Fruit fly (Drosophila melanogaster): ENCODE results near the gene CG42846.
A peak's percentile ranks its signal among the peaks of the same experiment; 100 is the strongest.

CG42846 gene

dm6 chr3L:262724-263177 is 31.3 kb upstream of the CG42846 start (continued):
- TF ChIP-seq CG15073 (GFP tag; optimal IDR thresholded peaks at IDR 0.05): no peak
- 0 out of 2 replicates have a peak, but pooled peaks have one; percentile 7 for TF ChIP-seq Adf1 (GFP tag; IDR thresholded peaks at IDR 0.05)
- TF ChIP-seq CG12659 (GFP tag; optimal IDR thresholded peaks at IDR 0.05): peak; percentile 34
- no peak for TF ChIP-seq lbe (GFP tag; optimal IDR thresholded peaks at IDR 0.05)
- no peak for TF ChIP-seq CG17186 (GFP tag; optimal IDR thresholded peaks at IDR 0.05)
- no peak for TF ChIP-seq chif (GFP tag; optimal IDR thresholded peaks at IDR 0.05)
- TF ChIP-seq gsb-n (tag; optimal IDR thresholded peaks at IDR 0.05): no peak
- TF ChIP-seq lab (GFP tag; optimal IDR thresholded peaks at IDR 0.05): no peak
- peak; percentile 6 for TF ChIP-seq CG6854 (GFP tag; optimal IDR thresholded peaks at IDR 0.05)
- no peak for TF ChIP-seq CG11696 (GFP tag; IDR thresholded peaks at IDR 0.05)
- TF ChIP-seq CG15011 (GFP tag; optimal IDR thresholded peaks at IDR 0.05): no peak
- no peak for TF ChIP-seq CG30431 (GFP tag; optimal IDR thresholded peaks at IDR 0.05)
- no peak for TF ChIP-seq gro (GFP tag; optimal IDR thresholded peaks at IDR 0.05)
- no peak for TF ChIP-seq Ssrp (tag; optimal IDR thresholded peaks at IDR 0.05)
- peak; percentile 28 for TF ChIP-seq CG14710 (tag; optimal IDR thresholded peaks at IDR 0.05)
- no peak for TF ChIP-seq Nf-YA (GFP tag; IDR thresholded peaks at IDR 0.05)
- TF ChIP-seq fu2 (GFP tag; optimal IDR thresholded peaks at IDR 0.05): no peak
- no peak for TF ChIP-seq Jarid2 (GFP tag; optimal IDR thresholded peaks at IDR 0.05)
- no peak for TF ChIP-seq esg (GFP tag; conservative IDR thresholded peaks at IDR 0.05)
- no peak for TF ChIP-seq Ets65A (GFP tag)
- no peak for TF ChIP-seq pb (GFP tag; optimal IDR thresholded peaks at IDR 0.05)
- TF ChIP-seq repo (GFP tag; optimal IDR thresholded peaks at IDR 0.05): no peak
- TF ChIP-seq CG8388 (GFP tag; optimal IDR thresholded peaks at IDR 0.05): no peak

- peak; percentile 91 for TF ChIP-seq CG42726 (GFP tag; IDR thresholded peaks at IDR 0.05; ENCODE audit: partially characterized antibody)
- TF ChIP-seq caup (GFP tag; optimal IDR thresholded peaks at IDR 0.05; ENCODE audit: severe bottlenecking): peak; percentile 69
- peak; percentile 77 to 83 for TF ChIP-seq chif (GFP tag; optimal IDR thresholded peaks at IDR 0.05)
- TF ChIP-seq ab (GFP tag; optimal IDR thresholded peaks at IDR 0.05): peak; percentile 86
- peak; percentile 90 for TF ChIP-seq bab2 (GFP tag; optimal IDR thresholded peaks at IDR 0.05)
- TF ChIP-seq CG13424 (tag; optimal IDR thresholded peaks at IDR 0.05): peak; percentile 60
- peak; percentile 87 for TF ChIP-seq ci (GFP tag; IDR thresholded peaks at IDR 0.05)
- peak; percentile 53 for TF ChIP-seq Fer1 (GFP tag; optimal IDR thresholded peaks at IDR 0.05)
- peak; percentile 56 for TF ChIP-seq Elba2 (GFP tag; optimal IDR thresholded peaks at IDR 0.05)
- peak; percentile 75 for TF ChIP-seq pnt (GFP tag; optimal IDR thresholded peaks at IDR 0.05)
- TF ChIP-seq croc (GFP tag; conservative IDR thresholded peaks at IDR 0.05): no peak
- peak; percentile 84 to 94 for TF ChIP-seq Pdp1 (GFP tag; optimal IDR thresholded peaks at IDR 0.05)
- TF ChIP-seq chm (GFP tag; IDR thresholded peaks at IDR 0.05): peak; percentile 83
- peak; percentile 55 for TF ChIP-seq unpg (GFP tag; optimal IDR thresholded peaks at IDR 0.05)
- peak; percentile 8 for TF ChIP-seq CG4707 (GFP tag; optimal IDR thresholded peaks at IDR 0.05)
- TF ChIP-seq tup (GFP tag; optimal IDR thresholded peaks at IDR 0.05): peak; percentile 57
- peak; percentile 61 for TF ChIP-seq NC2α (GFP tag; optimal IDR thresholded peaks at IDR 0.05)
- TF ChIP-seq sd (tag; optimal IDR thresholded peaks at IDR 0.05): peak; percentile 25
- TF ChIP-seq slp2 (GFP tag; optimal IDR thresholded peaks at IDR 0.05): peak; percentile 68
- peak; percentile 75 for TF ChIP-seq gro (GFP tag; optimal IDR thresholded peaks at IDR 0.05)
- TF ChIP-seq Atf-2 (GFP tag; optimal IDR thresholded peaks at IDR 0.05): peak; percentile 41
- peak; percentile 72 to 90 for TF ChIP-seq dpn (GFP tag; optimal IDR thresholded peaks at IDR 0.05)
- TF ChIP-seq CG15479 (GFP tag; optimal IDR thresholded peaks at IDR 0.05): peak; percentile 6
- peak; percentile 94 for TF ChIP-seq CG2120 (GFP tag; optimal IDR thresholded peaks at IDR 0.05)
- TF ChIP-seq YL-1 (GFP tag; optimal IDR thresholded peaks at IDR 0.05): peak; percentile 84
- TF ChIP-seq CG6175 (GFP tag; IDR thresholded peaks at IDR 0.05): peak; percentile 50; the same call in 2 of the 3 replicates
- peak; percentile 55 for TF ChIP-seq CG2129 (GFP tag; IDR thresholded peaks at IDR 0.05; ENCODE audit: partially characterized antibody)
Measured at dm6 chr3L:257618-258475, 26.4 kb upstream of the CG42846 start, which contains the start of the genes DIP2 and wac. Gene DIP2, minus strand, starts transcription at chr3L:257954. Gene wac, plus strand, starts transcription at chr3L:258176.

All from whole organism, embryonic.